Worm (Caenorhabditis elegans) whole organism, dauer: Measurements from ENCODE around the gene srg-26.

Source experiments
- unc-62 ChIP-seq: sonication (generic microtip); optimal IDR thresholded peaks from 2 replicates; lab custom pipeline; 2017; ENCODE audit warnings: missing biosample characterization, missing genetic modification reagents, missing genetic modification characterization

srg-26 gene

ce11 chrV:5334588-5334987 is 3.5 kb downstream of the srg-26 start, which contains the start of gene srg-28:
TSS of gene srg-28 (plus strand) at chrV:5334888.
- TF ChIP-seq unc-62 (GFP tag; lab: Kevin White, UChicago) = no peak

DNA sequence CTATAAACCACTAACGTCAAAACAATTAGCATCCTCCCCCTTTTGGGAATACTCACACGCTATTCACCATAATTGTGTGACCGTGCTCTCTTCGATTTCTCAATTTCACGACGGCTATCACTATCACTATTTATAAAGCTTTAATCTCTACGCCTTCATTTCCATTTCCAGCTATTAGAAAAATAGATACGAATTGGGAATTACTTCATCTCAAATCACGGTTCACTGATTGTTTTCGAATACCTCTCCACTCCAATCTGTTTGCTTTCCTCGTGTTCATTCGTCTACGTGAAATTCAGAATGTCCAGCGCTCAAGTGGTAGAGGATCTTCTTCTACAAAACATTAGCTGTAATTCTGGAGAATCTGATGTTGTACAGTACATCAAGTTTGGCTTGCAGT is 5.8 kb downstream of the srg-26 start, which contains the start of gene srg-29:
TSS of gene srg-29 (plus strand) at position 301 of the 400 bp plus-strand sequence.
- no peak for TF ChIP-seq unc-62 (GFP tag; lab: Kevin White, UChicago)

DNA sequence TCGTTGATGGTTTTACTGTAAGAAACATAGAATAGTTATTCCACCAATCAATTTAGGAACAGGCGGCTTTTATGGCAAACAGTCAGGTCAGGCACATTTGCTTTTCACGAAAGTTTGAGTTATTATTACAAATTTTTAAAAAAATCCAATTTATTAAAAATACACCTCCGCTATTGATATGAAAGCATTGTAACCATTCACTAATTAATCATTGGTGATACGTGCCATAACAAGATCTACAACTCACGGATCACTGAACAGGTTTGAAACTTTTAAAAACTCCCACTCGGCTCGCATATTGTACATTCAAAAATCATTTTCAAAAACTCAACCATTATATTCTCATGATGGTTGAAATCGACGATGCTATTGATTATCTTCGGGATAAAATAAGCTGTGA is 8.4 kb downstream of the srg-26 start, which contains the start of gene srg-27:
TSS of gene srg-27 (plus strand) at position 301 of the 400 bp plus-strand sequence.
- TF ChIP-seq unc-62 (GFP tag; lab: Kevin White, UChicago) = no peak

DNA sequence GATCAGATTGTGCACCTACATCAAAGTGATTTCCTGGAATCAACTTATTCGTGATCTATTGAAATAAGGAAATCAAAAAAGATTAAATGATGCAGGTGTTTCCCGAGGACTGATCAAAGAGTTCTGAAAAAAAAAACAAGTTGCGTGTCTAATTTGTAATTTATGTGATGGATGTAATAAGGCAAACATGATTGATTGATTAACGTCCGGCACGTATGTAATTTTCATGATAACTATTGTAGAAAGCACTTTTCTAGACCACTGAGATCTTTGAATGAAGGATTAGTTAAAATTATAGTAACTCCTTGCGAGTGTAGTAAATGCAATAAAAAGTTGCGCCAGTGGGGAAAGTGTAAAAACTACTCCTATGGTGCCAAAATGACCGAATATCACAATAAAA is 14.4 kb downstream of the srg-26 start, which contains the start of gene srg-25:
TSS of gene srg-25 (minus strand) at position 101 of the 400 bp plus-strand sequence.
- no peak for TF ChIP-seq unc-62 (GFP tag; lab: Kevin White, UChicago)

- no peak for TF ChIP-seq unc-62 (GFP tag; lab: Kevin White, UChicago)
Observed at ce11 chrV:5349471-5349870, 18.4 kb downstream of the srg-26 start, which contains the start of gene T09D3.3. TSS of gene T09D3.3 (minus strand) at chrV:5349571.

ce11 chrV:5351483-5351882 is 20.4 kb downstream of the srg-26 start, which contains the start of gene srd-9:
TSS of gene srd-9 (plus strand) at chrV:5351783.
- TF ChIP-seq unc-62 (GFP tag; lab: Kevin White, UChicago) = no peak

DNA sequence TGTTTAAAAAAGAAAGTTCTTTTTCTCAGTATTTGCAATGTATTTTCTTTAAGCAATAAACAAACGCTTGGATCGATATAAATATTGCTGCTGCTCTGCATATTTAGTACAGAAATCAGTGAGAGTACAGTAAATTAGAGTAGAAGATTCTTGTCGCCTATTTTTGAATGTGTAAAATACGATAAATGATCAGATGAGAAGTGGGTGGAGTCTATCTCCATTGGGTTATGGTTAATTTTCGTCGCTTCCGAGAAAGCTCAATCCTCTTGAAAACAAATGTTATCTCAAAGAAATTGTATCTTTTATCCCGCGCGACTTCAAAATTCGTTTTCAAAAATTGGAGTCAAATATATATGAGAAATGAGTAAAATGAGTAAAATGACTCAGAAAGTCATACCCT is 27.7 kb downstream of the srg-26 start, which contains the start of gene nhr-216:
TSS of gene nhr-216 (minus strand) at position 101 of the 400 bp plus-strand sequence.
- TF ChIP-seq unc-62 (GFP tag; lab: Kevin White, UChicago) = no peak

ce11 chrV:5362220-5362619 is 31.2 kb downstream of the srg-26 start:
- no peak for TF ChIP-seq unc-62 (GFP tag; lab: Kevin White, UChicago)

ce11 chrV:5364863-5365262 is 33.8 kb downstream of the srg-26 start, which contains the start of gene T09D3.8:
TSS of gene T09D3.8 (plus strand) at chrV:5365163.
- TF ChIP-seq unc-62 (GFP tag; lab: Kevin White, UChicago) = no peak

DNA sequence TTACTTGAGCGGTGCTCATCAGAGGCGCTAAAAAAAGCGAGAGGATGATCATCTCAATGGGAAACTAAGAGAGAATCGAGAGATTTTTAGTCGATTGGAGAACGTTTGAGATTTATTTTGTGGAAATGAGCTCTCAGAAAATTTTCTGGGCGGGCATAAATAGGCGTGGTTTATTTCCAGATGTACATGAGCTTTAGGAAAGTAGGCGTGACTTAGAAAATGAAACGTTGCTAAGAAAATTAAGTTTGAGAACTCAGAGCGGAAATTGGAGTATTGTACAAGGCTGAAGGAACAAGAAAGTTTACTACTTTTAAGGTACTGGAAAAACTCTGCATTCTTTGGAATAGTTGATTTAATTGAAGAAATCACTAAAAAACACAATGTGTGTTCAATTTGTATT is 37.7 kb downstream of the srg-26 start, which contains the start of gene T09D3.9:
TSS of gene T09D3.9 (minus strand) at position 101 of the 400 bp plus-strand sequence.
- no peak for TF ChIP-seq unc-62 (GFP tag; lab: Kevin White, UChicago)

ce11 chrV:5372118-5372517 is 41.1 kb downstream of the srg-26 start, which contains the start of gene C35A11.3:
TSS of gene C35A11.3 (plus strand) at chrV:5372418.
- no peak for TF ChIP-seq unc-62 (GFP tag; lab: Kevin White, UChicago)
